Worm (Caenorhabditis elegans): ENCODE data around the gene srt-14.
A peak's percentile ranks its signal among the peaks of the same experiment; 100 is the strongest.

The srt-14 gene

ce11 chrV:4248359-4248758, 8.0 kb downstream of the srt-14 start:
- no peak for TF ChIP-seq nhr-27 (tag; optimal IDR thresholded peaks at IDR 0.05)
- TF ChIP-seq nhr-80 (tag; optimal IDR thresholded peaks at IDR 0.05) = no peak
- TF ChIP-seq snpc-1.1 (tag; optimal IDR thresholded peaks at IDR 0.05; ENCODE audit: insufficient read depth) = peak; percentile 37
- no peak for TF ChIP-seq snpc-3.4 (tag; optimal IDR thresholded peaks at IDR 0.05)
- TF ChIP-seq dpff-1 (tag; optimal IDR thresholded peaks at IDR 0.05) = no peak
- TF ChIP-seq B0261.1 (tag; optimal IDR thresholded peaks at IDR 0.05) = no peak
- TF ChIP-seq lag-1 (GFP tag; IDR thresholded peaks at IDR 0.05) = no peak
- TF ChIP-seq snpc-4 (GFP tag; optimal IDR thresholded peaks at IDR 0.05) = peak; percentile 46
- TF ChIP-seq snpc-4 (tag; optimal IDR thresholded peaks at IDR 0.05) = peak in 2 of 4 experiments; percentile 87 to 94

ce11 chrV:4242431-4242830, 13.9 kb downstream of the srt-14 start, which contains the start of gene srt-12:
Gene srt-12, minus strand, starts transcription at chrV:4242531.
- TF ChIP-seq attf-3 (GFP tag; conservative IDR thresholded peaks at IDR 0.05) (no peak), ceh-79 (tag; optimal IDR thresholded peaks at IDR 0.05) (no peak), repo-1 (tag; optimal IDR thresholded peaks at IDR 0.05) (no peak), zfh-2 (GFP tag; conservative IDR thresholded peaks at IDR 0.05) (no peak), bed-1 (GFP tag; IDR thresholded peaks at IDR 0.05) (no peak), let-526 (GFP tag; IDR thresholded peaks at IDR 0.05) (no peak), sea-2 (GFP tag; IDR thresholded peaks at IDR 0.05) (no peak), nhr-120 (GFP tag; IDR thresholded peaks at IDR 0.05) (no peak), F49E8.2 (tag; optimal IDR thresholded peaks at IDR 0.05; ENCODE audit: insufficient read depth) (no peak), hmg-1.2 (GFP tag; IDR thresholded peaks at IDR 0.05) (no peak)

- TF ChIP-seq Y79H2A.3 (GFP tag; conservative IDR thresholded peaks at IDR 0.05) (no peak), nhr-90 (tag; optimal IDR thresholded peaks at IDR 0.05) (no peak), dox-1 (GFP tag; IDR thresholded peaks at IDR 0.05) (no peak), attf-5 (GFP tag; optimal IDR thresholded peaks at IDR 0.05) (no peak), ztf-25 (GFP tag; IDR thresholded peaks at IDR 0.05) (no peak), Y95B8A.8 (GFP tag; IDR thresholded peaks at IDR 0.05) (no peak), madf-8 (GFP tag; conservative IDR thresholded peaks at IDR 0.05) (no peak), snpc-1.3 (tag; optimal IDR thresholded peaks at IDR 0.05; ENCODE audit: insufficient read depth) (no peak), ets-4 (GFP tag; optimal IDR thresholded peaks at IDR 0.05) (no peak), snpc-3.4 (tag; optimal IDR thresholded peaks at IDR 0.05) (no peak), F55B11.4 (tag; optimal IDR thresholded peaks at IDR 0.05; ENCODE audit: borderline replicate concordance, insufficient read depth) (no peak), D2030.7 (GFP tag; IDR thresholded peaks at IDR 0.05) (no peak), him-1 (tag; optimal IDR thresholded peaks at IDR 0.05) (no peak), madf-6 (GFP tag; IDR thresholded peaks at IDR 0.05) (no peak), efl-1 (GFP tag; optimal IDR thresholded peaks at IDR 0.05) (no peak), cebp-2 (GFP tag; IDR thresholded peaks at IDR 0.05) (no peak), mxl-1 (tag; optimal IDR thresholded peaks at IDR 0.05) (no peak), B0035.1 (tag; optimal IDR thresholded peaks at IDR 0.05) (no peak), ZK185.1 (tag; optimal IDR thresholded peaks at IDR 0.05; ENCODE audit: poor library complexity, severe bottlenecking) (no peak), let-607 (tag; optimal IDR thresholded peaks at IDR 0.05) (no peak)
Observed at ce11 chrV:4241555-4241954, 14.8 kb downstream of the srt-14 start.
